Worm (Caenorhabditis elegans): ENCODE data around the gene ant-1.1.

ant-1.1 gene

ce11 chrIII:13426036-13426435 is 36.9 kb upstream of the ant-1.1 start, which contains the start of gene cope-1:
cope-1 (plus strand) TSS chrIII:13426264.
- TF ChIP-seq mes-2 (tag; optimal IDR thresholded peaks at IDR 0.05; ENCODE audit: poor library complexity, severe bottlenecking): peak; percentile 43
- TF ChIP-seq lsy-2 (tag; optimal IDR thresholded peaks at IDR 0.05): peak in 1 of 2 experiments; percentile 65
- no peak for TF ChIP-seq fkh-10 (GFP tag; optimal IDR thresholded peaks at IDR 0.05)
- peak; percentile 51 for TF ChIP-seq dpl-1 (GFP tag; optimal IDR thresholded peaks at IDR 0.05)
- TF ChIP-seq mep-1 (tag; optimal IDR thresholded peaks at IDR 0.05): no peak
- peak; percentile 36 for TF ChIP-seq lin-38 (GFP tag; IDR thresholded peaks at IDR 0.05)

ce11 chrIII:13427817-13428216 is 35.1 kb upstream of the ant-1.1 start:
- TF ChIP-seq daf-8 (GFP tag; IDR thresholded peaks at IDR 0.05) (no peak), mep-1 (tag; optimal IDR thresholded peaks at IDR 0.05) (no peak)

ce11 chrIII:13429668-13430067 is 33.3 kb upstream of the ant-1.1 start, which contains the start of gene bli-5:
bli-5 (minus strand) TSS chrIII:13429768.
- no peak for TF ChIP-seq tra-1 (GFP tag; IDR thresholded peaks at IDR 0.05)
- no peak for TF ChIP-seq nhr-10 (tag; optimal IDR thresholded peaks at IDR 0.05)
- TF ChIP-seq aha-1 (tag): no peak
- TF ChIP-seq F10B5.3 (tag; optimal IDR thresholded peaks at IDR 0.05): no peak
- no peak for TF ChIP-seq zip-11 (GFP tag; IDR thresholded peaks at IDR 0.05)
- TF ChIP-seq ces-1 (GFP tag; optimal IDR thresholded peaks at IDR 0.05): no peak
- no peak for TF ChIP-seq ceh-62 (tag; optimal IDR thresholded peaks at IDR 0.05)
- TF ChIP-seq madf-5 (GFP tag; IDR thresholded peaks at IDR 0.05): no peak
- TF ChIP-seq pha-4 (GFP tag; IDR thresholded peaks at IDR 0.05): no peak
- TF ChIP-seq pha-4 (tag; optimal IDR thresholded peaks at IDR 0.05): no peak
- TF ChIP-seq jun-1 (tag; optimal IDR thresholded peaks at IDR 0.05): no peak
- TF ChIP-seq nhr-42 (GFP tag; IDR thresholded peaks at IDR 0.05): no peak
- TF ChIP-seq egl-27 (tag; optimal IDR thresholded peaks at IDR 0.05): no peak
- TF ChIP-seq saeg-2 (GFP tag; IDR thresholded peaks at IDR 0.05): no peak

- TF ChIP-seq daf-12 (tag; optimal IDR thresholded peaks at IDR 0.05): no peak
- no peak for TF ChIP-seq nhr-6 (tag; optimal IDR thresholded peaks at IDR 0.05)
These were observed 32.8 kb upstream of the ant-1.1 start, which contains the start of gene trf-1 for ce11 chrIII:13430162-13430561. trf-1 (plus strand) TSS chrIII:13430462.

- TF ChIP-seq ama-1 (optimal IDR thresholded peaks at IDR 0.05): no peak
- no peak for TF ChIP-seq nhr-42 (GFP tag; IDR thresholded peaks at IDR 0.05)
- TF ChIP-seq snpc-4 (tag; optimal IDR thresholded peaks at IDR 0.05): no peak
- TF ChIP-seq attf-4 (tag; optimal IDR thresholded peaks at IDR 0.05): no peak
- no peak for TF ChIP-seq nhr-102 (tag; optimal IDR thresholded peaks at IDR 0.05)
- TF ChIP-seq nhr-10 (tag; optimal IDR thresholded peaks at IDR 0.05): no peak
- TF ChIP-seq mxl-2 (GFP tag; conservative IDR thresholded peaks at IDR 0.05): no peak
- TF ChIP-seq lin-1 (GFP tag; IDR thresholded peaks at IDR 0.05): no peak
- no peak for TF ChIP-seq daf-16 (GFP tag; optimal IDR thresholded peaks at IDR 0.05)
- no peak for TF ChIP-seq daf-16 (tag; optimal IDR thresholded peaks at IDR 0.05)
- no peak for TF ChIP-seq php-3 (GFP tag; IDR thresholded peaks at IDR 0.05)
- TF ChIP-seq jun-1 (tag; optimal IDR thresholded peaks at IDR 0.05): no peak
- TF ChIP-seq nhr-237 (tag; optimal IDR thresholded peaks at IDR 0.05): no peak
- no peak for TF ChIP-seq zip-11 (GFP tag; IDR thresholded peaks at IDR 0.05)
- TF ChIP-seq hlh-11 (tag; optimal IDR thresholded peaks at IDR 0.05): no peak
- TF ChIP-seq daf-12 (tag; optimal IDR thresholded peaks at IDR 0.05): no peak
These were observed 28.6 kb upstream of the ant-1.1 start, which contains the start of gene F45G2.7 for ce11 chrIII:13434404-13434803. F45G2.7 (minus strand) TSS chrIII:13434504.

ce11 chrIII:13435570-13435969 is 27.4 kb upstream of the ant-1.1 start, which contains the start of gene F45G2.8:
F45G2.8 (minus strand) TSS chrIII:13435670.
- no peak for TF ChIP-seq F26F4.8 (GFP tag; conservative IDR thresholded peaks at IDR 0.05)
- TF ChIP-seq unc-39 (tag; optimal IDR thresholded peaks at IDR 0.05): no peak
- TF ChIP-seq tra-1 (GFP tag; IDR thresholded peaks at IDR 0.05): no peak
- no peak for TF ChIP-seq nhr-42 (GFP tag; IDR thresholded peaks at IDR 0.05)
- TF ChIP-seq ces-1 (GFP tag; optimal IDR thresholded peaks at IDR 0.05): no peak
